Comparison of ENCODE assay signal across 2 fruit fly cellular contexts in the genomic region with DNA sequence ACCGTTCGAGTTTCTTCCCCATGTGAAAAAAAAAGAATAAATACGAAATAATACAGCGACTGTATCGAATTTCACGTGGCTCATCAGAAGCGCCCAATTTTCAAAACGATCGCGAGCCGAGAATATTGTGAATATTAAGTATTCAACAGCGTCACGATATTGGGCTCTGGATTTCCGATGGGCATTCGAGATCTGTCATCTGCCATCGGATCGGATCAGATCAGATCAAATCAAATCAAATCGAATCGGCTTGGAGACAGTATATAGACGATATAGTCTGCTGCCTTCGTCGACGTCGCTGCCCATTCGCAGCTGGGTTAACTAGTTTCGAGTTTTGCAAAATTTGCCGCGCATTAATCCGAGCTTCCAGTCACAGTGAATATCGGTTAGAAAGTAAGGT.
TF ChIP-seq lines count a peak whose summit lies in the region.

No protein-coding gene starts in this region.

- no peak for TF ChIP-seq CTCF in whole organism, embryonic (GFP tag; optimal IDR thresholded peaks at IDR 0.05; lab: Kevin White, UChicago)

TF ChIP-seq in whole organism, adult, 20 proteins besides CTCF, POLR2A, EP300 and RAD21:
- TF ChIP-seq CG11617 (GFP tag; optimal IDR thresholded peaks at IDR 0.05; lab: Kevin White, UChicago) (no peak), tj (GFP tag; optimal IDR thresholded peaks at IDR 0.05; lab: Kevin White, UChicago) (peak; percentile 16)
TF ChIP-seq in whole organism, adult: peak in this region for 1.

TF ChIP-seq in whole organism, embryonic, 481 proteins besides CTCF, POLR2A, EP300 and RAD21:
- no peak for TF ChIP-seq az2 (GFP tag; optimal IDR thresholded peaks at IDR 0.05; lab: Kevin White, UChicago)
- no peak for TF ChIP-seq CG2116 (GFP tag; optimal IDR thresholded peaks at IDR 0.05; lab: Kevin White, UChicago)
- TF ChIP-seq CG13894 (tag; optimal IDR thresholded peaks at IDR 0.05; lab: Kevin White, UChicago) = peak; percentile 98
- no peak for TF ChIP-seq gcm (GFP tag; optimal IDR thresholded peaks at IDR 0.05; lab: Kevin White, UChicago)
- no peak for TF ChIP-seq mam (GFP tag; optimal IDR thresholded peaks at IDR 0.05; lab: Kevin White, UChicago)
- no peak for TF ChIP-seq ems (GFP tag; optimal IDR thresholded peaks at IDR 0.05; lab: Kevin White, UChicago)
- TF ChIP-seq schlank (tag; optimal IDR thresholded peaks at IDR 0.05; lab: Kevin White, UChicago) = no peak
- TF ChIP-seq Sry-δ (GFP tag; optimal IDR thresholded peaks at IDR 0.05; lab: Kevin White, UChicago) = no peak
- no peak for TF ChIP-seq HLHmδ (GFP tag; optimal IDR thresholded peaks at IDR 0.05; lab: Kevin White, UChicago)
